Fruit fly (Drosophila melanogaster): ENCODE measurements around the gene CG15764.

CG15764 gene

dm6 chrX:5844980-5845379, 23.9 kb upstream of the CG15764 start, which contains the start of gene CG12729:
TSS of gene CG12729 (plus strand) at chrX:5845280.
- TF ChIP-seq Sp1 (GFP tag; optimal IDR thresholded peaks at IDR 0.05) (no peak), usp (GFP tag; optimal IDR thresholded peaks at IDR 0.05) (no peak), Rel (GFP tag; optimal IDR thresholded peaks at IDR 0.05) (no peak), Rel (tag; optimal IDR thresholded peaks at IDR 0.05) (no peak), Hr83 (GFP tag; optimal IDR thresholded peaks at IDR 0.05; ENCODE audit: poor library complexity, severe bottlenecking) (no peak), OdsH (GFP tag; optimal IDR thresholded peaks at IDR 0.05) (no peak), Dfd (GFP tag; optimal IDR thresholded peaks at IDR 0.05) (no peak), dmrt93B (GFP tag; optimal IDR thresholded peaks at IDR 0.05) (no peak), dsf (GFP tag; optimal IDR thresholded peaks at IDR 0.05; ENCODE audit: borderline replicate concordance) (no peak), lola (GFP tag; optimal IDR thresholded peaks at IDR 0.05) (no peak), woc (GFP tag; optimal IDR thresholded peaks at IDR 0.05) (no peak)

dm6 chrX:5847544-5847943, 21.4 kb upstream of the CG15764 start:
- TF ChIP-seq dsf (GFP tag; optimal IDR thresholded peaks at IDR 0.05; ENCODE audit: borderline replicate concordance): no peak
- no peak for TF ChIP-seq GATAd (GFP tag; optimal IDR thresholded peaks at IDR 0.05)
- no peak for TF ChIP-seq CrebA (GFP tag; optimal IDR thresholded peaks at IDR 0.05; ENCODE audit: borderline replicate concordance)
- no peak for TF ChIP-seq rgr (GFP tag; optimal IDR thresholded peaks at IDR 0.05)
- TF ChIP-seq jim (GFP tag; optimal IDR thresholded peaks at IDR 0.05): no peak
- no peak for TF ChIP-seq Myc (optimal IDR thresholded peaks at IDR 0.05)
- no peak for TF ChIP-seq Sp1 (GFP tag; optimal IDR thresholded peaks at IDR 0.05)
- no peak for TF ChIP-seq br (GFP tag; optimal IDR thresholded peaks at IDR 0.05)
- TF ChIP-seq sage (GFP tag; optimal IDR thresholded peaks at IDR 0.05): no peak
- no peak for TF ChIP-seq HLH106 (tag; optimal IDR thresholded peaks at IDR 0.05)
- no peak for TF ChIP-seq fru (GFP tag; optimal IDR thresholded peaks at IDR 0.05)
- no peak for TF ChIP-seq usp (GFP tag; optimal IDR thresholded peaks at IDR 0.05)
- TF ChIP-seq Rel (GFP tag; optimal IDR thresholded peaks at IDR 0.05): no peak
- TF ChIP-seq Rel (tag; optimal IDR thresholded peaks at IDR 0.05): no peak
- TF ChIP-seq tai (GFP tag; optimal IDR thresholded peaks at IDR 0.05): no peak
- TF ChIP-seq Dfd (GFP tag; optimal IDR thresholded peaks at IDR 0.05): no peak
- no peak for TF ChIP-seq woc (GFP tag; optimal IDR thresholded peaks at IDR 0.05)
- TF ChIP-seq Hr78 (GFP tag; optimal IDR thresholded peaks at IDR 0.05): no peak
- TF ChIP-seq CG32264 (GFP tag; optimal IDR thresholded peaks at IDR 0.05): no peak

- TF ChIP-seq Mio (GFP tag; optimal IDR thresholded peaks at IDR 0.05): no peak
- no peak for TF ChIP-seq ey (GFP tag; optimal IDR thresholded peaks at IDR 0.05)
- no peak for TF ChIP-seq Rel (GFP tag; optimal IDR thresholded peaks at IDR 0.05)
- TF ChIP-seq Rel (tag; optimal IDR thresholded peaks at IDR 0.05): no peak
- TF ChIP-seq GATAd (GFP tag; optimal IDR thresholded peaks at IDR 0.05): no peak
- TF ChIP-seq Abd-B (GFP tag; optimal IDR thresholded peaks at IDR 0.05): no peak
- no peak for TF ChIP-seq h (GFP tag; optimal IDR thresholded peaks at IDR 0.05)
- no peak for TF ChIP-seq dl (GFP tag; optimal IDR thresholded peaks at IDR 0.05; ENCODE audit: insufficient read depth in 1 of 2, partially characterized antibody in 2 of 2)
- no peak for TF ChIP-seq br (GFP tag; optimal IDR thresholded peaks at IDR 0.05)
- TF ChIP-seq Jra (GFP tag; optimal IDR thresholded peaks at IDR 0.05): no peak
- TF ChIP-seq CG9705 (GFP tag; optimal IDR thresholded peaks at IDR 0.05): no peak
- TF ChIP-seq usp (GFP tag; optimal IDR thresholded peaks at IDR 0.05): no peak
- no peak for TF ChIP-seq OdsH (GFP tag; optimal IDR thresholded peaks at IDR 0.05)
- no peak for TF ChIP-seq CrebA (GFP tag; optimal IDR thresholded peaks at IDR 0.05; ENCODE audit: borderline replicate concordance)
- TF ChIP-seq Hnf4 (GFP tag; optimal IDR thresholded peaks at IDR 0.05): no peak
- no peak for TF ChIP-seq CG32264 (GFP tag; optimal IDR thresholded peaks at IDR 0.05)
- no peak for TF ChIP-seq sage (GFP tag; optimal IDR thresholded peaks at IDR 0.05)
- no peak for TF ChIP-seq dsf (GFP tag; optimal IDR thresholded peaks at IDR 0.05; ENCODE audit: borderline replicate concordance)
- TF ChIP-seq Dif (GFP tag; optimal IDR thresholded peaks at IDR 0.05; ENCODE audit: partially characterized antibody): no peak
- no peak for TF ChIP-seq HLH106 (tag; optimal IDR thresholded peaks at IDR 0.05)
These were observed 16.2 kb upstream of the CG15764 start for dm6 chrX:5852677-5853076.

dm6 chrX:5853461-5853860, 15.4 kb upstream of the CG15764 start, which contains the start of gene CG43136:
TSS of gene CG43136 (plus strand) at chrX:5853761.
- TF ChIP-seq Hr83 (GFP tag; optimal IDR thresholded peaks at IDR 0.05; ENCODE audit: poor library complexity, severe bottlenecking) (no peak), CG9705 (GFP tag; optimal IDR thresholded peaks at IDR 0.05) (no peak), Jra (GFP tag; optimal IDR thresholded peaks at IDR 0.05) (no peak), sv (GFP tag; optimal IDR thresholded peaks at IDR 0.05) (no peak), Sp1 (GFP tag; optimal IDR thresholded peaks at IDR 0.05) (no peak), foxo (GFP tag; optimal IDR thresholded peaks at IDR 0.05) (no peak), CrebA (GFP tag; optimal IDR thresholded peaks at IDR 0.05; ENCODE audit: borderline replicate concordance) (no peak), HLH106 (tag; optimal IDR thresholded peaks at IDR 0.05) (no peak), jim (GFP tag; optimal IDR thresholded peaks at IDR 0.05) (no peak), Abd-B (GFP tag; optimal IDR thresholded peaks at IDR 0.05) (no peak), dmrt93B (GFP tag; optimal IDR thresholded peaks at IDR 0.05) (no peak), CG32264 (GFP tag; optimal IDR thresholded peaks at IDR 0.05) (no peak), Rel (GFP tag; optimal IDR thresholded peaks at IDR 0.05) (no peak), Rel (tag; optimal IDR thresholded peaks at IDR 0.05) (no peak)
